Worm (Caenorhabditis elegans): ENCODE results near the gene T28H11.8.

- no peak for TF ChIP-seq flt-1 (GFP tag; IDR thresholded peaks at IDR 0.05)
- no peak for TF ChIP-seq scrt-1 (GFP tag; IDR thresholded peaks at IDR 0.05)
- TF ChIP-seq aly-1 (tag; optimal IDR thresholded peaks at IDR 0.05): no peak
- TF ChIP-seq ama-1 (optimal IDR thresholded peaks at IDR 0.05): no peak
- TF ChIP-seq tra-4 (tag; optimal IDR thresholded peaks at IDR 0.05): no peak
- no peak for TF ChIP-seq F13C5.2 (tag; optimal IDR thresholded peaks at IDR 0.05)
- TF ChIP-seq ceh-36 (tag; optimal IDR thresholded peaks at IDR 0.05): no peak
- no peak for TF ChIP-seq ceh-13 (GFP tag; optimal IDR thresholded peaks at IDR 0.05)
- no peak for TF ChIP-seq B0310.2 (tag; optimal IDR thresholded peaks at IDR 0.05)
- no peak for TF ChIP-seq hnd-1 (tag; optimal IDR thresholded peaks at IDR 0.05)
These were observed at the start of gene T28H11.8 for ce11 chrIV:5020533-5020932.
